Worm (Caenorhabditis elegans) whole organism, late embryonic: ENCODE measurements around the gene nlp-52.

ENCODE experiments used
- ama-1 ChIP-seq: fragments of 150-350 bp; optimal IDR thresholded peaks from 2 replicates; lab custom pipeline; 2014
- dve-1 ChIP-seq: sonication (generic microtip); optimal IDR thresholded peaks from 2 replicates; lab custom pipeline; 2017; ENCODE audit warnings: antibody characterized with exemption, mild to moderate bottlenecking, missing genetic modification characterization, missing compliant biosample characterization
- lin-11 ChIP-seq: fragments of 200-800 bp; sonication (Bioruptor generic); optimal IDR thresholded peaks from 2 replicates; lab custom pipeline; 2018; ENCODE audit warnings: mild to moderate bottlenecking, missing genetic modification characterization, missing compliant biosample characterization
- syd-9 ChIP-seq: sonication (generic microtip); optimal IDR thresholded peaks from 2 replicates; lab custom pipeline; 2016; ENCODE audit warnings: mild to moderate bottlenecking, missing genetic modification characterization, moderate library complexity, missing compliant biosample characterization

DNA sequence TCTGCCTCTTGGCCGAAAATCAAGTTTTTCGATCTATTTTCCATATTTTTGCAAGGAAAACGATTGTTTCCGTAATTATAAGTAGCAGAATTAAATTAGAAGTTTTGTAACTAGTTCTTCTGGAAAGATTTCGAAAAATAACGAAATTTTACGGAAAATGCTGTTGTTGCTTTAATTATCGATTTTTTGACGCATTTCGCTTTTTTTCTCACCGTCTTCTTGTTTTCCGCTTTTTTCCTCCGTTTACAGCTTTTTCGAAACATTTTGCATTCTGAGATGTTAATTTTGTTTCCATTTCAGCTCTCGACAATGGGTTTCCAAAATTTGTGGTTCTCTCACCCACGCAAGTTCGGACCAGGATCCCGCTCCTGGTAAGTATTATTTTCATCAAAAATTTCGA, 32.4 kb downstream of the nlp-52 start, which contains the start of gene rps-29:
- TF ChIP-seq syd-9 (tag; lab: Kevin White, UChicago): no peak
- no peak for TF ChIP-seq lin-11 (tag; lab: Kevin White, UChicago)
- no peak for TF ChIP-seq ama-1 (lab: Kevin White, UChicago)
- TF ChIP-seq dve-1 (tag; lab: Kevin White, UChicago): no peak
